Worm (Caenorhabditis elegans) whole organism, L3 larva: ENCODE measurements around the gene decr-1.3.

Experiments used
- R02D3.7 ChIP-seq: fragments of 150-350 bp; optimal IDR thresholded peaks from 2 replicates; lab custom pipeline; 2014; ENCODE audit warnings: missing biosample characterization, missing genetic modification characterization
- ZK546.5 ChIP-seq: sonication (generic microtip); optimal IDR thresholded peaks from 2 replicates; lab custom pipeline; 2017; ENCODE audit warnings: missing biosample characterization, missing genetic modification characterization
- ama-1 ChIP-seq: fragments of 150-350 bp; optimal IDR thresholded peaks from 2 replicates; lab custom pipeline; 2018
- fkh-10 ChIP-seq: sonication (generic microtip); optimal IDR thresholded peaks from 2 replicates; lab custom pipeline; 2017; ENCODE audit warnings: missing biosample characterization, missing genetic modification reagents, missing genetic modification characterization
- fos-1 ChIP-seq: fragments of 150-350 bp; optimal IDR thresholded peaks from 2 replicates; lab custom pipeline; 2014; ENCODE audit warnings: missing biosample characterization, missing genetic modification characterization
- mdl-1 ChIP-seq: fragments of 150-350 bp; optimal IDR thresholded peaks from 2 replicates; lab custom pipeline; 2014; ENCODE audit warnings: missing biosample characterization, missing genetic modification characterization
- nfya-1 ChIP-seq: sonication (generic microtip); optimal IDR thresholded peaks from 2 replicates; lab custom pipeline; 2017; ENCODE audit warnings: missing genetic modification characterization, mild to moderate bottlenecking, missing compliant biosample characterization, antibody characterized with exemption, moderate library complexity; ENCODE audit not compliant: insufficient read depth
- snpc-4 ChIP-seq: fragments of 150-350 bp; optimal IDR thresholded peaks from 2 replicates; lab custom pipeline; 2014; ENCODE audit warnings: missing biosample characterization, missing genetic modification characterization
- unc-39 ChIP-seq: sonication (generic microtip); optimal IDR thresholded peaks from 4 replicates; lab custom pipeline; 2017; ENCODE audit warnings: missing biosample characterization, missing genetic modification characterization
- unc-62 ChIP-seq: fragments of 150-350 bp; sonication (generic microtip); optimal IDR thresholded peaks from 4 replicates; lab custom pipeline; 2014; ENCODE audit warnings: missing biosample characterization, missing genetic modification reagents, missing genetic modification characterization
- ztf-11 ChIP-seq: fragments of 150-350 bp; optimal IDR thresholded peaks from 2 replicates; lab custom pipeline; 2014; ENCODE audit warnings: missing biosample characterization, missing genetic modification characterization
- ztf-4 ChIP-seq: fragments of 150-350 bp; optimal IDR thresholded peaks from 2 replicates; lab custom pipeline; 2014; ENCODE audit warnings: missing biosample characterization, missing genetic modification characterization

- TF ChIP-seq mdl-1: no peak
- no peak for TF ChIP-seq ZK546.5 (tag; lab: Kevin White, UChicago)
- no peak for TF ChIP-seq ama-1 (lab: Kevin White, UChicago)
- TF ChIP-seq unc-62 (GFP tag; lab: Kevin White, UChicago): no peak
- TF ChIP-seq nfya-1 (tag; lab: Kevin White, UChicago): no peak
- TF ChIP-seq unc-39 (tag; lab: Kevin White, UChicago): no peak
- no peak for TF ChIP-seq ztf-11 (tag; lab: Kevin White, UChicago)
- TF ChIP-seq fos-1 (tag; lab: Kevin White, UChicago): no peak
- TF ChIP-seq fkh-10 (GFP tag; lab: Kevin White, UChicago): no peak
- TF ChIP-seq ztf-4 (tag; lab: Kevin White, UChicago): no peak
- no peak for TF ChIP-seq snpc-4 (tag; lab: Kevin White, UChicago)
- no peak for TF ChIP-seq R02D3.7
Observed at ce11 chrII:8169283-8169682, 4.1 kb downstream of the decr-1.3 start, which contains the start of gene T05C12.15.
